Fruit fly (Drosophila melanogaster): ENCODE results near the gene Or71a.
A peak's percentile ranks its signal among the peaks of the same experiment; 100 is the strongest.

The Or71a gene

dm6 chr3L:15034061-15034713 is 44.1 kb downstream of the Or71a start (continued):
- TF ChIP-seq CG5245 (GFP tag; optimal IDR thresholded peaks at IDR 0.05) (no peak), CG15514 (GFP tag; optimal IDR thresholded peaks at IDR 0.05) (no peak), CG17829 (tag; optimal IDR thresholded peaks at IDR 0.05) (peak; percentile 26), HmgD (GFP tag; optimal IDR thresholded peaks at IDR 0.05) (no peak), da (GFP tag; optimal IDR thresholded peaks at IDR 0.05) (no peak), CG13775 (GFP tag; optimal IDR thresholded peaks at IDR 0.05) (peak; percentile 19), ranshi (GFP tag; IDR thresholded peaks at IDR 0.05) (no peak), hkb (optimal IDR thresholded peaks at IDR 0.05) (no peak), hkb (GFP tag; IDR thresholded peaks at IDR 0.05) (0 out of 2 replicates have a peak, but pooled peaks have one; percentile 17), CG11504 (tag; optimal IDR thresholded peaks at IDR 0.05) (peak; percentile 72), gcm2 (GFP tag; optimal IDR thresholded peaks at IDR 0.05) (no peak), Meics (GFP tag; optimal IDR thresholded peaks at IDR 0.05) (peak; percentile 78), CG18599 (GFP tag; optimal IDR thresholded peaks at IDR 0.05) (peak; percentile 82), nau (GFP tag; optimal IDR thresholded peaks at IDR 0.05) (no peak), schlank (tag; optimal IDR thresholded peaks at IDR 0.05) (no peak), CG10209 (GFP tag; optimal IDR thresholded peaks at IDR 0.05) (peak; percentile 45), CG11093 (GFP tag; IDR thresholded peaks at IDR 0.05) (no peak), Hr3 (GFP tag; optimal IDR thresholded peaks at IDR 0.05) (peak; percentile 16), gce (GFP tag; IDR thresholded peaks at IDR 0.05) (no peak), CG14050 (GFP tag; IDR thresholded peaks at IDR 0.05) (no peak), Fer3 (tag; optimal IDR thresholded peaks at IDR 0.05) (peak; percentile 15), Blimp-1 (GFP tag; optimal IDR thresholded peaks at IDR 0.05) (no peak), CG8388 (GFP tag; optimal IDR thresholded peaks at IDR 0.05) (peak; percentile 10), CG1602 (GFP tag; optimal IDR thresholded peaks at IDR 0.05) (peak; percentile 15), CG8924 (tag; optimal IDR thresholded peaks at IDR 0.05) (peak; percentile 57), sim (GFP tag; IDR thresholded peaks at IDR 0.05) (no peak), Dek (tag; optimal IDR thresholded peaks at IDR 0.05) (peak; percentile 26), abd-A (tag; optimal IDR thresholded peaks at IDR 0.05) (peak; percentile 34), klu (GFP tag; IDR thresholded peaks at IDR 0.05) (no peak), Hr78 (GFP tag; optimal IDR thresholded peaks at IDR 0.05) (no peak), CG13296 (GFP tag; optimal IDR thresholded peaks at IDR 0.05) (peak; percentile 54), gro (GFP tag; optimal IDR thresholded peaks at IDR 0.05) (no peak), CG12942 (GFP tag; optimal IDR thresholded peaks at IDR 0.05) (no peak), zf30C (GFP tag; optimal IDR thresholded peaks at IDR 0.05) (peak; percentile 46), grau (tag; optimal IDR thresholded peaks at IDR 0.05) (peak; percentile 69), tap (tag; optimal IDR thresholded peaks at IDR 0.05) (peak; percentile 12), pita (GFP tag; optimal IDR thresholded peaks at IDR 0.05) (no peak), CG8290 (GFP tag; optimal IDR thresholded peaks at IDR 0.05) (no peak), CG8290 (tag; optimal IDR thresholded peaks at IDR 0.05) (no peak), CG18619 (GFP tag; optimal IDR thresholded peaks at IDR 0.05) (peak; percentile 48), CG3407 (GFP tag; optimal IDR thresholded peaks at IDR 0.05) (no peak), CG4730 (GFP tag; IDR thresholded peaks at IDR 0.05) (no peak), Max (GFP tag; optimal IDR thresholded peaks at IDR 0.05) (no peak), Atf3 (GFP tag; optimal IDR thresholded peaks at IDR 0.05) (no peak), CG8089 (GFP tag; optimal IDR thresholded peaks at IDR 0.05) (no peak), E2f2 (GFP tag; IDR thresholded peaks at IDR 0.05) (no peak), jumu (GFP tag; optimal IDR thresholded peaks at IDR 0.05) (no peak), CG12391 (tag; optimal IDR thresholded peaks at IDR 0.05) (peak; percentile 54), CG4328 (GFP tag; optimal IDR thresholded peaks at IDR 0.05) (no peak), CG9727 (GFP tag; optimal IDR thresholded peaks at IDR 0.05) (peak; percentile 58), pnt (GFP tag; optimal IDR thresholded peaks at IDR 0.05) (no peak)
